Worm (Caenorhabditis elegans): Measurements from ENCODE around the gene col-147.

DNA sequence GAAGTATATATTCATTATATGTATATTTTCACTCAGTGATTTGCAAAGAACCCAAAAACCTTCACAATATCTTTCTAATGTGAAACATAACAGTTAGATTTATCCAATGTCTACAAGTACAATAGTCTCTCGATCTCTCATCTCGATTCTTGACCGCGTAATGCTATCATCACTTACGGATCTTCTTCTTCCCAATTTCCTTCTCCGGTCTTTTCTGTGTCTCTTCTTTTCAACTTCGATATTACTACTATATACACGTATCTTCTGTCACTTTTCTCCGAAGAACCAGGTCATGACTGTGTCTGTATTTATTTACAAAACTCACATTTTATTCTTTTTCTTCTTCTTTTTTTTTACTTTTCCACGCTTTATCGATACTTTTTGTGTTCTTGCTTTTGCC lies 44.6 kb downstream of the col-147 start:
- no peak for TF ChIP-seq ZK546.5 (tag; optimal IDR thresholded peaks at IDR 0.05)
- TF ChIP-seq ceh-28 (tag; optimal IDR thresholded peaks at IDR 0.05), result no peak
- TF ChIP-seq egl-27 (tag; optimal IDR thresholded peaks at IDR 0.05), result no peak

Measured in whole organism, L3 larva.